Worm (Caenorhabditis elegans) whole organism, late embryonic: ENCODE results near the gene str-113.
"Not testable (repeated sequence)": the region's sequence is repeated elsewhere in the genome, so short reads cannot be mapped to it uniquely, and the experiment has no call there.

Experiments
- ceh-22 ChIP-seq: sonication (generic microtip); optimal IDR thresholded peaks from 2 replicates; lab custom pipeline; 2017; ENCODE audit warnings: missing biosample characterization, missing genetic modification characterization
- ets-4 ChIP-seq: sonication (generic microtip); optimal IDR thresholded peaks from 2 replicates; lab custom pipeline; 2016; ENCODE audit warnings: missing genetic modification characterization, missing compliant biosample characterization
- fkh-10 ChIP-seq: fragments of 150-350 bp; optimal IDR thresholded peaks from 2 replicates; lab custom pipeline; 2014; ENCODE audit warnings: missing biosample characterization, missing genetic modification reagents, missing genetic modification characterization
- pros-1 ChIP-seq: fragments of 150-350 bp; optimal IDR thresholded peaks from 2 replicates; lab custom pipeline; 2014; ENCODE audit warnings: missing biosample characterization, missing genetic modification reagents, missing genetic modification characterization
- rnt-1 ChIP-seq: sonication (generic microtip); optimal IDR thresholded peaks from 2 replicates; lab custom pipeline; 2016; ENCODE audit warnings: missing genetic modification characterization, missing compliant biosample characterization
- tbx-2 ChIP-seq: sonication (generic microtip); optimal IDR thresholded peaks from 2 replicates; lab custom pipeline; 2016; ENCODE audit warnings: missing genetic modification characterization, missing compliant biosample characterization

DNA sequence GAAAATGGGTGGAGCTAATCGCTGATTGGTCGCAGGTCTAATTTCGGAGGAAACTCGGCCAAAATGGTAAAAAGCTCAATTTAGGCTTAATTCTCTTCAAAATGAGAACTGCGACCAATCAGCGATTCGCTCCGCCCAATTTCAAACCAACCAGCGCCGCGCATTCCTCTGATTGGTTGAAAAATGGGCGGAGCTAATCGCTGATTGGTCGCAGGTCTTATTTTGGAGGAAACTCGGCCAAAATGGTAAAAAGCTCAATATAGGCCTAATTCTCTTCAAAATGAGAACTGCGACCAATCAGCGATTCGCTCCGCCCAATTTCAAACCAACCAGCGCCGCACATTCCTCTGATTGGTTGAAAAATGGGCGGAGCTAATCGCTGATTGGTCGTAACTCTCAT lies 40.8 kb upstream of the str-113 start:
- not testable (repeated sequence) for TF ChIP-seq ets-4; ceh-22 (tag; lab: Kevin White, UChicago); tbx-2 (tag; lab: Kevin White, UChicago); pros-1 (tag; lab: Kevin White, UChicago); rnt-1 (tag; lab: Kevin White, UChicago); fkh-10
